Fruit fly (Drosophila melanogaster) whole organism, embryonic: ENCODE data around the gene CG14915.
A peak's percentile ranks its signal among the peaks of the same experiment; 100 is the strongest.

Experiments used
- Atf6 ChIP-seq: fragments of 200-800 bp; sonication (Bioruptor generic); IDR thresholded peaks from 2 replicates; pipeline ENCODE4 v1.3.6; 2022; ENCODE audit warnings: missing biosample characterization, missing genetic modification characterization
- Awh ChIP-seq: fragments of 200-800 bp; sonication (Bioruptor generic); IDR thresholded peaks from 2 replicates; pipeline ENCODE4, ENCODE4 v1.3.6; 2022; ENCODE audit warnings: missing biosample characterization, missing genetic modification characterization
- CG12769 ChIP-seq: fragments of 200-800 bp; sonication (Bioruptor generic); optimal IDR thresholded peaks from 2 replicates; lab custom pipeline; 2019; ENCODE audit warnings: missing biosample characterization, mild to moderate bottlenecking, missing genetic modification characterization, moderate library complexity
- CG12942 ChIP-seq: fragments of 200-800 bp; sonication (Bioruptor generic); optimal IDR thresholded peaks from 3 replicates; lab custom pipeline; 2016; ENCODE audit warnings: missing biosample characterization, missing genetic modification characterization
- CG1647 ChIP-seq: fragments of 200-800 bp; sonication (Bioruptor generic); optimal IDR thresholded peaks from 3 replicates; lab custom pipeline; 2016; ENCODE audit warnings: missing biosample characterization, missing genetic modification characterization
- CG16779 ChIP-seq: fragments of 200-800 bp; sonication (Bioruptor generic); IDR thresholded peaks from 2 replicates; pipeline ENCODE4 v1.3.6; 2022; ENCODE audit warnings: missing biosample characterization, missing genetic modification characterization
- CG17802 ChIP-seq: fragments of 200-800 bp; sonication (Bioruptor generic); optimal IDR thresholded peaks from 2 replicates; lab custom pipeline; 2018; ENCODE audit warnings: missing biosample characterization, mild to moderate bottlenecking, missing genetic modification characterization, moderate library complexity
- CG2116 ChIP-seq: fragments of 200-800 bp; sonication (Bioruptor generic); optimal IDR thresholded peaks from 3 replicates; lab custom pipeline; 2018; ENCODE audit warnings: missing biosample characterization, mild to moderate bottlenecking, missing genetic modification characterization
- CG2129 ChIP-seq: fragments of 200-800 bp; sonication (Bioruptor generic); IDR thresholded peaks from 2 replicates; pipeline ENCODE4 v1.3.6; 2022; ENCODE audit warnings: missing biosample characterization, missing genetic modification characterization; ENCODE audit not compliant: partially characterized antibody
- CG32767 ChIP-seq: fragments of 200-800 bp; sonication (Bioruptor generic); IDR thresholded peaks from 2 replicates; pipeline ENCODE4 v1.3.6; 2022; ENCODE audit warnings: missing biosample characterization, missing genetic modification characterization
- CG4854 ChIP-seq: fragments of 200-800 bp; sonication (Bioruptor generic); optimal IDR thresholded peaks from 2 replicates; lab custom pipeline; 2016; ENCODE audit warnings: missing biosample characterization, missing genetic modification characterization, inconsistent platforms
- CG5953 ChIP-seq: fragments of 200-800 bp; sonication (Bioruptor generic); IDR thresholded peaks from 2 replicates; pipeline ENCODE4 v1.3.6; 2022; ENCODE audit warnings: missing biosample characterization, missing genetic modification characterization
- CG6689 ChIP-seq: fragments of 200-800 bp; sonication (Bioruptor generic); IDR thresholded peaks from 2 replicates; pipeline ENCODE4 v1.3.6; 2022; ENCODE audit warnings: missing biosample characterization, missing genetic modification characterization
- CG7786 ChIP-seq: fragments of 200-800 bp; sonication (Bioruptor generic); optimal IDR thresholded peaks from 2 replicates; lab custom pipeline; 2016; ENCODE audit warnings: missing biosample characterization, missing genetic modification characterization
- CG8924 ChIP-seq: fragments of 200-800 bp; optimal IDR thresholded peaks from 3 replicates; lab custom pipeline; 2019; ENCODE audit warnings: missing biosample characterization, mild to moderate bottlenecking, missing genetic modification characterization, moderate library complexity
- CG9215 ChIP-seq: fragments of 200-800 bp; sonication (Bioruptor generic); IDR thresholded peaks from 2 replicates; pipeline ENCODE4 v1.3.6; 2022; ENCODE audit warnings: missing biosample characterization, missing genetic modification characterization
- Dip2 ChIP-seq: fragments of 200-800 bp; sonication (Bioruptor generic); IDR thresholded peaks from 2 replicates; pipeline ENCODE4 v1.3.6; 2022; ENCODE audit warnings: missing biosample characterization, missing genetic modification characterization
- Doc2 ChIP-seq: fragments of 200-800 bp; sonication (Bioruptor generic); IDR thresholded peaks from 2 replicates; pipeline ENCODE4 v1.3.6; 2022; ENCODE audit warnings: missing biosample characterization, missing genetic modification characterization
- ERR ChIP-seq: fragments of 200-800 bp; sonication (Bioruptor generic); optimal IDR thresholded peaks from 2 replicates; lab custom pipeline; 2016; ENCODE audit warnings: missing biosample characterization, missing genetic modification characterization
- Fer1 ChIP-seq: fragments of 200-800 bp; sonication (Bioruptor generic); optimal IDR thresholded peaks from 2 replicates; lab custom pipeline; 2017; ENCODE audit warnings: missing biosample characterization, mild to moderate bottlenecking, missing genetic modification characterization
- Gug ChIP-seq: fragments of 200-800 bp; sonication (Bioruptor generic); IDR thresholded peaks from 4 replicates; pipeline ENCODE4 v1.3.6; 2022; ENCODE audit warnings: missing biosample characterization, missing genetic modification characterization
- H2.0 ChIP-seq: fragments of 200-800 bp; sonication (Bioruptor generic); IDR thresholded peaks from 2 replicates; pipeline ENCODE4 v1.3.6; 2022; ENCODE audit warnings: missing biosample characterization, missing genetic modification characterization
- HLH4C ChIP-seq: fragments of 200-800 bp; sonication (Bioruptor generic); IDR thresholded peaks from 3 replicates; pipeline ENCODE4 v1.3.6; 2022; ENCODE audit warnings: missing biosample characterization, missing genetic modification characterization; ENCODE audit not compliant: partially characterized antibody
- Hr3 ChIP-seq: fragments of 200-800 bp; sonication (Bioruptor generic); optimal IDR thresholded peaks from 3 replicates; lab custom pipeline; 2016; ENCODE audit warnings: missing biosample characterization, missing genetic modification characterization
- Med ChIP-seq: fragments of 200-800 bp; sonication (Bioruptor generic); peaks from one replicate; lab custom pipeline; 2016; ENCODE audit warnings: missing biosample characterization, missing genetic modification characterization, mild to moderate bottlenecking, inconsistent platforms, moderate library complexity
- NFAT ChIP-seq: fragments of 200-800 bp; sonication (Bioruptor generic); IDR thresholded peaks from 2 replicates; pipeline ENCODE4 v1.3.6; 2022; ENCODE audit warnings: missing biosample characterization, missing genetic modification characterization
- Nf-YA ChIP-seq: fragments of 200-800 bp; sonication (Bioruptor generic); IDR thresholded peaks from 2 replicates; pipeline ENCODE4 v1.3.6; 2022; ENCODE audit warnings: missing biosample characterization, missing genetic modification characterization
- Nf-YC ChIP-seq: fragments of 200-800 bp; optimal IDR thresholded peaks from 3 replicates; lab custom pipeline; 2019; ENCODE audit warnings: missing biosample characterization, mild to moderate bottlenecking, missing genetic modification characterization, moderate library complexity
- Oaz ChIP-seq: fragments of 200-800 bp; sonication (Bioruptor generic); IDR thresholded peaks from 2 replicates; pipeline ENCODE4 v1.3.6; 2022; ENCODE audit warnings: missing biosample characterization, missing genetic modification characterization
- PHDP ChIP-seq: fragments of 200-800 bp; sonication (Bioruptor generic); optimal IDR thresholded peaks from 3 replicates; lab custom pipeline; 2018; ENCODE audit warnings: missing biosample characterization, mild to moderate bottlenecking, missing genetic modification characterization, moderate library complexity
- Side ChIP-seq: fragments of 200-800 bp; sonication (Bioruptor generic); optimal IDR thresholded peaks from 2 replicates; lab custom pipeline; 2016; ENCODE audit warnings: missing biosample characterization, missing genetic modification characterization
- YL-1 ChIP-seq: fragments of 200-800 bp; sonication (Bioruptor generic); optimal IDR thresholded peaks from 3 replicates; lab custom pipeline; 2017; ENCODE audit warnings: missing biosample characterization, mild to moderate bottlenecking, missing genetic modification characterization
- croc ChIP-seq: fragments of 200-800 bp; sonication (Bioruptor generic); conservative IDR thresholded peaks from 3 replicates; pipeline ENCODE4 v1.3.6; 2022; ENCODE audit warnings: missing biosample characterization, missing genetic modification characterization
- danr ChIP-seq: fragments of 200-800 bp; sonication (Bioruptor generic); IDR thresholded peaks from 2 replicates; pipeline ENCODE4 v1.3.6; 2022; ENCODE audit warnings: missing biosample characterization, missing genetic modification characterization
- gcm2 ChIP-seq: fragments of 200-800 bp; sonication (Bioruptor generic); optimal IDR thresholded peaks from 2 replicates; lab custom pipeline; 2016; ENCODE audit warnings: missing biosample characterization, missing genetic modification characterization
- kah ChIP-seq: fragments of 200-800 bp; sonication (Bioruptor generic); optimal IDR thresholded peaks from 2 replicates; lab custom pipeline; 2018; ENCODE audit warnings: missing biosample characterization, mild to moderate bottlenecking, missing genetic modification characterization
- kni ChIP-seq: fragments of 200-800 bp; sonication (Bioruptor generic); optimal IDR thresholded peaks from 3 replicates; lab custom pipeline; 2017; ENCODE audit warnings: mild to moderate bottlenecking, missing biosample characterization, missing genetic modification reagents, missing genetic modification characterization
- peb ChIP-seq: fragments of 200-800 bp; sonication (Bioruptor generic); IDR thresholded peaks from 2 replicates; pipeline ENCODE4 v1.3.6; 2022; ENCODE audit warnings: missing biosample characterization, missing genetic modification characterization
- sim ChIP-seq: fragments of 200-800 bp; sonication (Bioruptor generic); IDR thresholded peaks from 2 replicates; pipeline ENCODE4 v1.3.6; 2022; ENCODE audit warnings: missing biosample characterization, missing genetic modification characterization
- sna ChIP-seq: fragments of 200-800 bp; sonication (Bioruptor generic); IDR thresholded peaks from 2 replicates; pipeline ENCODE4 v1.3.6; 2022; ENCODE audit warnings: missing biosample characterization, missing genetic modification characterization; ENCODE audit not compliant: partially characterized antibody
- so ChIP-seq: fragments of 200-800 bp; sonication (Bioruptor generic); IDR thresholded peaks from 3 replicates; pipeline ENCODE4 v1.3.6; 2022; ENCODE audit warnings: missing biosample characterization, missing genetic modification characterization
- stwl ChIP-seq: fragments of 200-800 bp; sonication (Bioruptor generic); optimal IDR thresholded peaks from 3 replicates; lab custom pipeline; 2018; ENCODE audit warnings: missing biosample characterization, mild to moderate bottlenecking, missing genetic modification characterization, moderate library complexity
- tio ChIP-seq: fragments of 200-800 bp; sonication (Bioruptor generic); optimal IDR thresholded peaks from 2 replicates; lab custom pipeline; 2017; ENCODE audit warnings: missing biosample characterization, missing genetic modification characterization, inconsistent platforms
- tll ChIP-seq, 2 experiments: fragments of 200-800 bp in 1 of 2; fragments of >200 bp in 1 of 2; sonication (Bioruptor generic) in 1 of 2; optimal IDR thresholded peaks; 2 replicates each; lab custom pipeline; 2017 to 2019; ENCODE audit warnings: missing biosample characterization in 2 of 2, missing genetic modification characterization in 2 of 2, mild to moderate bottlenecking in 1 of 2, moderate library complexity in 1 of 2
- trem ChIP-seq: fragments of 200-800 bp; optimal IDR thresholded peaks from 3 replicates; lab custom pipeline; 2019; ENCODE audit warnings: missing biosample characterization, mild to moderate bottlenecking, missing genetic modification characterization, moderate library complexity
- tx ChIP-seq: fragments of 200-800 bp; sonication (Bioruptor generic); optimal IDR thresholded peaks from 2 replicates; lab custom pipeline; 2016; ENCODE audit warnings: missing biosample characterization, missing genetic modification characterization
- unc-4 ChIP-seq: fragments of 200-800 bp; sonication (Bioruptor generic); IDR thresholded peaks from 2 replicates; pipeline ENCODE4 v1.3.6; 2022; ENCODE audit warnings: missing biosample characterization, missing genetic modification characterization; ENCODE audit not compliant: partially characterized antibody
- vnd ChIP-seq: fragments of 200-800 bp; sonication (Bioruptor generic); IDR thresholded peaks from 3 replicates; pipeline ENCODE4 v1.3.6; 2022; ENCODE audit warnings: missing biosample characterization, missing genetic modification characterization; ENCODE audit not compliant: partially characterized antibody
- z ChIP-seq: fragments of 200-800 bp; sonication (Bioruptor generic); IDR thresholded peaks from 3 replicates; pipeline ENCODE4 v1.3.6; 2022; ENCODE audit warnings: missing biosample characterization, missing genetic modification characterization
- zen ChIP-seq: fragments of 200-800 bp; sonication (Bioruptor generic); optimal IDR thresholded peaks from 3 replicates; lab custom pipeline; 2018; ENCODE audit warnings: missing biosample characterization, mild to moderate bottlenecking, missing genetic modification characterization, moderate library complexity
- zf30C ChIP-seq: fragments of 200-800 bp; sonication (Bioruptor generic); optimal IDR thresholded peaks from 3 replicates; lab custom pipeline; 2018; ENCODE audit warnings: missing biosample characterization, mild to moderate bottlenecking, missing genetic modification characterization

CG14915 gene

DNA sequence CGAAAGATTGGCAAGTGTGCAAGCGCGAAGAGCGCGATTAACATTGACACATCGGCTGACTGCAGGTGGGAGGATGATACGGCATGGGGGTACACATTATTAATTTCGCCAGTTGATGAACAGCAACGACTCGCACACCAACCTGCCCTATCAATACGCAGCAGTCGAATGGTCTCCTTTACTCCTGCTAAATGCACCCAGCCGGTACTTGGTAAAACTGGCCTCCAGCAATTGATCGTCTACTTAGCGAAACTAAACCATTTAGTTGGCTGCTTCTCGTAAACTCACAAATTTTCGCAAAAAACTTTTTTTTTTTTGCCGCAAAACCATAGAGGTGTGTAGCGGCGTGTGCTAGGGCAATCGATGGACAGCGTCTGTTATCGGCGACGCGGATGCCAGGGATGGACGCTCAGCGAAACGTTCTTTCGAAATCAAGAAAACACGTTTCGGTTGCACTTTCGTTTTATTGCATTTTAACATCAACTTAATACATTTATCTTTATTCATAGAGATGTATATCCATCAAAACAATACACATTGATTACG, 29.8 kb downstream of the CG14915 start, which contains the start of gene Ge-1 (continued):
- TF ChIP-seq CG1647 (GFP tag; lab: Kevin White, UChicago) (no peak), CG12769 (no peak), CG12942 (GFP tag; lab: Kevin White, UChicago) (no peak), CG17802 (tag; lab: Kevin White, UChicago) (no peak), so (GFP tag; lab: Robert Waterston, UW) (no peak), H2.0 (no peak), tx (GFP tag; lab: Kevin White, UChicago) (no peak), kni (no peak), Nf-YA (no peak), CG4854 (GFP tag; lab: Kevin White, UChicago) (no peak), Doc2 (GFP tag; lab: Robert Waterston, UW) (no peak), unc-4 (GFP tag; lab: Robert Waterston, UW) (peak; percentile 49; the same call in 1 of the 2 replicates), Hr3 (GFP tag; lab: Kevin White, UChicago) (no peak), z (no peak), YL-1 (GFP tag; lab: Kevin White, UChicago) (no peak), PHDP (tag; lab: Kevin White, UChicago) (no peak), Awh (GFP tag; lab: Robert Waterston, UW) (no peak), Fer1 (GFP tag; lab: Kevin White, UChicago) (no peak), Med (GFP tag; lab: Kevin White, UChicago) (peak; percentile 76), CG7786 (no peak), CG2116 (GFP tag; lab: Kevin White, UChicago) (peak; percentile 67), HLH4C (GFP tag; lab: Robert Waterston, UW) (peak; percentile 48; the same call in 2 of the 3 replicates), peb (GFP tag; lab: Robert Waterston, UW) (no peak), CG8924 (no peak), tio (GFP tag; lab: Kevin White, UChicago) (no peak), zf30C (no peak), ERR (GFP tag; lab: Kevin White, UChicago) (no peak), NFAT (GFP tag; lab: Robert Waterston, UW) (0 out of 2 replicates have a peak, but pooled peaks have one; percentile 28), tll (GFP tag; optimal IDR thresholded peaks at IDR 0.05; lab: Kevin White, UChicago) (no peak), Side (GFP tag; lab: Kevin White, UChicago) (no peak), CG6689 (GFP tag; lab: Robert Waterston, UW) (peak; percentile 51), sna (GFP tag; lab: Robert Waterston, UW) (no peak; the same call in 1 of the 2 replicates), zen (tag; lab: Kevin White, UChicago) (no peak), vnd (GFP tag; lab: Robert Waterston, UW) (peak; percentile 43; the same call in 1 of the 3 replicates), CG32767 (GFP tag; lab: Robert Waterston, UW) (no peak), CG16779 (GFP tag; lab: Robert Waterston, UW) (no peak), Dip2 (GFP tag; lab: Robert Waterston, UW) (no peak), danr (GFP tag; lab: Robert Waterston, UW) (no peak), sim (GFP tag; lab: Robert Waterston, UW) (no peak), trem (tag; lab: Kevin White, UChicago) (peak; percentile 47), Atf6 (0 out of 2 replicates have a peak, but pooled peaks have one; percentile 9), Gug (no peak), Oaz (GFP tag; lab: Robert Waterston, UW) (no peak), kah (no peak), gcm2 (no peak), CG5953 (GFP tag; lab: Robert Waterston, UW) (no peak), Nf-YC (tag; lab: Kevin White, UChicago) (no peak), CG9215 (no peak), stwl (tag; lab: Kevin White, UChicago) (peak; percentile 45), croc (GFP tag; lab: Robert Waterston, UW) (no peak), CG2129 (GFP tag; lab: Robert Waterston, UW) (no peak)
